Fruit fly (Drosophila melanogaster) whole organism, pupa: ENCODE results near the gene GstD9.

Source experiments
- CG32121 ChIP-seq: fragments of 200-800 bp; sonication (Bioruptor generic); IDR thresholded peaks from 2 replicates; pipeline ENCODE4 v1.3.6; 2022; ENCODE audit warnings: missing biosample characterization, missing genetic modification characterization
- CG8301 ChIP-seq: fragments of 200-800 bp; sonication (Bioruptor generic); optimal IDR thresholded peaks from 2 replicates; lab custom pipeline; 2018; ENCODE audit warnings: missing biosample characterization, mild to moderate bottlenecking, missing genetic modification characterization
- EcR ChIP-seq: fragments of 200-800 bp; sonication (Bioruptor generic); optimal IDR thresholded peaks from 3 replicates; lab custom pipeline; 2019; ENCODE audit warnings: missing biosample characterization, missing genetic modification characterization, mild to moderate bottlenecking, moderate library complexity, missing genetic modification reagents
- Ets98B ChIP-seq: fragments of 200-800 bp; sonication (Bioruptor generic); IDR thresholded peaks from 2 replicates; pipeline ENCODE4 v1.3.6; 2022; ENCODE audit warnings: missing biosample characterization, missing genetic modification characterization
- gl ChIP-seq: fragments of 200-800 bp; sonication (Bioruptor generic); optimal IDR thresholded peaks from 2 replicates; lab custom pipeline; 2018; ENCODE audit warnings: missing biosample characterization, mild to moderate bottlenecking, missing genetic modification characterization

DNA sequence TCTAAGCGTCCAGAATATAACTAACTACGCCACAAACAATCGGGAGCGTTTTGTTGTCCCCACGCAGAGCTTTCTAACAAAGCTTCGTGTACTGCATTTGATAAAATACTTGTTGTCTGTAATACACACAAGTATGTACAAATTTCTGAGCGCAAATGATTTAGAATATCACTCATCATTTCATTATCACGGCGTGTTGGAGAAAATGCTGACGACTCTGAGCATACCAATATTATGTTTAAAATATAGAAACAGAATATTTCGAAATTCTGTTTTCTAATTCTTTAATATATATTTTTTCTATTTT is 38.5 kb upstream of the GstD9 start, which contains the start of gene Cyp9f2:
- TF ChIP-seq CG32121 (GFP tag; lab: Robert Waterston, UW) (no peak), EcR (GFP tag; lab: Kevin White, UChicago) (no peak), CG8301 (tag; lab: Kevin White, UChicago) (no peak), gl (tag; lab: Kevin White, UChicago) (no peak), Ets98B (GFP tag; lab: Robert Waterston, UW) (no peak)
